Fruit fly (Drosophila melanogaster) S2 (cell line): Measurements from ENCODE around the gene CG10175.

Experiments used
- CG8478 ChIP-seq: fragments of >200 bp; optimal IDR thresholded peaks from 2 replicates; lab custom pipeline; 2018
- CTCF ChIP-seq, 2 experiments: fragments of >200 bp; optimal IDR thresholded peaks; 2 replicates each; lab custom pipeline; 2018

DNA sequence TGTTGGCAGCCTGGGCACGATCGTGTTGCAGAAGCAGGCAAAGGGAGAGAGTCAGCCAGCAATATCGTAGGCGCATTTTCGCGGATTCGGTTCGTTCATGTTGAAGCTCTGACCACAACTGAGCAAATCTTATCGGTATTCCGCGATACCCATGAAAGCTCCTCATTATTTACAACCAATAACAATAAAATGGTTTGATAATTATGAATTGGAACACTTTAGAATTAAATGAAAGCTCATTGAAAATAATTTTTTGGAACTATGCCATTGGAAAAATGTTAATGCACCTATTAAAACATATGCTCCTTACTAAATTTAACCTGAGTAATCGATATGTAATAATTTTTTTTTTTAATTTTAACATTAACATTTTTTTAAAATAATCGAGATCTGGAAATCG is 5.8 kb upstream of the CG10175 start, which contains the start of gene Ugt303B1:
- TF ChIP-seq CTCF (optimal IDR thresholded peaks at IDR 0.05; lab: Kevin White, UChicago) (no peak), CG8478 (lab: Kevin White, UChicago) (no peak)
